Worm (Caenorhabditis elegans) whole organism, mixed stage, embryonic: Measurements from ENCODE around the gene trmt-10C.2.

ENCODE experiments used
- M03D4.4 ChIP-seq: sonication (generic microtip); optimal IDR thresholded peaks from 2 replicates; lab custom pipeline; 2017; ENCODE audit warnings: mild to moderate bottlenecking, missing genetic modification characterization, missing compliant biosample characterization
- bed-3 ChIP-seq: fragments of 200-800 bp; sonication (Bioruptor generic); optimal IDR thresholded peaks from 3 replicates; lab custom pipeline; 2018; ENCODE audit warnings: mild to moderate bottlenecking, missing genetic modification characterization, moderate library complexity, missing compliant biosample characterization
- blmp-1 ChIP-seq: fragments of 150-350 bp; optimal IDR thresholded peaks from 2 replicates; lab custom pipeline; 2014; ENCODE audit warnings: missing biosample characterization, missing genetic modification characterization
- ceh-39 ChIP-seq: fragments of 150-350 bp; optimal IDR thresholded peaks from 2 replicates; lab custom pipeline; 2014; ENCODE audit warnings: missing biosample characterization, missing genetic modification characterization
- ceh-43 ChIP-seq: fragments of 200-800 bp; sonication (Bioruptor generic); optimal IDR thresholded peaks from 2 replicates; lab custom pipeline; 2018; ENCODE audit warnings: mild to moderate bottlenecking, missing genetic modification characterization, moderate library complexity, missing compliant biosample characterization
- ceh-83 ChIP-seq: fragments of 200-800 bp; sonication (Bioruptor generic); optimal IDR thresholded peaks from 2 replicates; lab custom pipeline; 2018; ENCODE audit warnings: mild to moderate bottlenecking, missing genetic modification characterization, missing compliant biosample characterization
- ces-1 ChIP-seq: fragments of 150-350 bp; optimal IDR thresholded peaks from 2 replicates; lab custom pipeline; 2014; ENCODE audit warnings: missing biosample characterization, missing genetic modification reagents, missing genetic modification characterization
- cnd-1 ChIP-seq: fragments of 200-800 bp; sonication (Bioruptor generic); optimal IDR thresholded peaks from 2 replicates; lab custom pipeline; 2018; ENCODE audit warnings: mild to moderate bottlenecking, missing genetic modification characterization, missing compliant biosample characterization
- drap-1 ChIP-seq: fragments of 200-800 bp; sonication (Bioruptor generic); optimal IDR thresholded peaks from 3 replicates; lab custom pipeline; 2018; ENCODE audit warnings: mild to moderate bottlenecking, missing genetic modification characterization, missing compliant biosample characterization
- elt-1 ChIP-seq: sonication (generic microtip); optimal IDR thresholded peaks from 2 replicates; lab custom pipeline; 2017; ENCODE audit warnings: missing genetic modification characterization, mild to moderate bottlenecking, missing compliant biosample characterization, antibody characterized with exemption, moderate library complexity, borderline replicate concordance; ENCODE audit not compliant: insufficient read depth
- elt-3 ChIP-seq: fragments of 150-350 bp; optimal IDR thresholded peaks from 2 replicates; lab custom pipeline; 2014; ENCODE audit warnings: missing biosample characterization, missing genetic modification characterization
- flh-1 ChIP-seq: fragments of 200-800 bp; sonication (Bioruptor generic); optimal IDR thresholded peaks from 2 replicates; lab custom pipeline; 2018; ENCODE audit warnings: mild to moderate bottlenecking, missing genetic modification characterization, moderate library complexity, missing compliant biosample characterization
- ham-2 ChIP-seq: fragments of 200-800 bp; sonication (Bioruptor generic); optimal IDR thresholded peaks from 2 replicates; lab custom pipeline; 2018; ENCODE audit warnings: mild to moderate bottlenecking, missing genetic modification characterization, missing compliant biosample characterization
- hlh-1 ChIP-seq: fragments of 150-350 bp; optimal IDR thresholded peaks from 2 replicates; lab custom pipeline; 2014; ENCODE audit warnings: missing biosample characterization, missing genetic modification reagents, missing genetic modification characterization
- lin-13 ChIP-seq: fragments of 150-350 bp; optimal IDR thresholded peaks from 2 replicates; lab custom pipeline; 2014; ENCODE audit warnings: missing biosample characterization, missing genetic modification characterization
- lin-32 ChIP-seq: fragments of 200-800 bp; sonication (Bioruptor generic); optimal IDR thresholded peaks from 2 replicates; lab custom pipeline; 2018; ENCODE audit warnings: mild to moderate bottlenecking, missing genetic modification characterization, missing compliant biosample characterization
- lsy-2 ChIP-seq: fragments of 150-350 bp; optimal IDR thresholded peaks from 2 replicates; lab custom pipeline; 2014; ENCODE audit warnings: missing biosample characterization, missing genetic modification characterization
- mab-5 ChIP-seq: fragments of 150-350 bp; optimal IDR thresholded peaks from 2 replicates; lab custom pipeline; 2014; ENCODE audit warnings: missing biosample characterization, missing genetic modification characterization
- mep-1 ChIP-seq: fragments of 150-350 bp; optimal IDR thresholded peaks from 2 replicates; lab custom pipeline; 2017; ENCODE audit warnings: missing biosample characterization, missing genetic modification reagents, missing genetic modification characterization, inconsistent platforms
- mls-2 ChIP-seq: sonication (generic microtip); optimal IDR thresholded peaks from 2 replicates; lab custom pipeline; 2016; ENCODE audit warnings: mild to moderate bottlenecking, missing genetic modification characterization, moderate library complexity, missing compliant biosample characterization
- nhr-12 ChIP-seq: fragments of 150-350 bp; optimal IDR thresholded peaks from 2 replicates; lab custom pipeline; 2014; ENCODE audit warnings: missing biosample characterization, missing genetic modification characterization
- nhr-2 ChIP-seq: fragments of 150-350 bp; optimal IDR thresholded peaks from 2 replicates; lab custom pipeline; 2014; ENCODE audit warnings: missing biosample characterization, missing genetic modification characterization
- nhr-237 ChIP-seq: fragments of 150-350 bp; optimal IDR thresholded peaks from 2 replicates; lab custom pipeline; 2014; ENCODE audit warnings: missing biosample characterization, missing genetic modification characterization
- nhr-28 ChIP-seq: fragments of 150-350 bp; optimal IDR thresholded peaks from 2 replicates; lab custom pipeline; 2014; ENCODE audit warnings: missing biosample characterization, missing genetic modification characterization
- nhr-76 ChIP-seq: sonication (generic microtip); optimal IDR thresholded peaks from 2 replicates; lab custom pipeline; 2017; ENCODE audit warnings: missing biosample characterization, missing genetic modification characterization
- pha-4 ChIP-seq: fragments of 150-350 bp; optimal IDR thresholded peaks from 2 replicates; lab custom pipeline; 2018; ENCODE audit warnings: missing biosample characterization, missing genetic modification reagents, missing genetic modification characterization
- sem-2 ChIP-seq: fragments of 200-800 bp; sonication (Bioruptor generic); optimal IDR thresholded peaks from 2 replicates; lab custom pipeline; 2018; ENCODE audit warnings: mild to moderate bottlenecking, missing genetic modification characterization, missing compliant biosample characterization
- snpc-4 ChIP-seq: fragments of 150-350 bp; optimal IDR thresholded peaks from 2 replicates; lab custom pipeline; 2014; ENCODE audit warnings: missing biosample characterization, missing genetic modification characterization
- sptf-1 ChIP-seq: sonication (generic microtip); optimal IDR thresholded peaks from 2 replicates; lab custom pipeline; 2017; ENCODE audit warnings: mild to moderate bottlenecking, missing genetic modification characterization, moderate library complexity, missing compliant biosample characterization
- tbx-8 ChIP-seq: fragments of 200-800 bp; sonication (Bioruptor generic); optimal IDR thresholded peaks from 2 replicates; lab custom pipeline; 2018; ENCODE audit warnings: mild to moderate bottlenecking, missing genetic modification characterization, moderate library complexity, missing compliant biosample characterization
- unc-120 ChIP-seq: sonication (generic microtip); optimal IDR thresholded peaks from 2 replicates; lab custom pipeline; 2017; ENCODE audit warnings: missing genetic modification characterization, missing compliant biosample characterization; ENCODE audit not compliant: poor library complexity, severe bottlenecking
- unc-39 ChIP-seq: fragments of 150-350 bp; optimal IDR thresholded peaks from 2 replicates; lab custom pipeline; 2014; ENCODE audit warnings: missing biosample characterization, missing genetic modification characterization
- unc-62 ChIP-seq: fragments of 150-350 bp; optimal IDR thresholded peaks from 2 replicates; lab custom pipeline; 2014; ENCODE audit warnings: missing biosample characterization, missing genetic modification reagents, missing genetic modification characterization
- zip-8 ChIP-seq: fragments of 150-350 bp; optimal IDR thresholded peaks from 2 replicates; lab custom pipeline; 2014; ENCODE audit warnings: missing biosample characterization, missing genetic modification characterization
- ztf-11 ChIP-seq: fragments of 150-350 bp; optimal IDR thresholded peaks from 2 replicates; lab custom pipeline; 2014; ENCODE audit warnings: missing biosample characterization, missing genetic modification characterization

trmt-10C.2 gene

DNA sequence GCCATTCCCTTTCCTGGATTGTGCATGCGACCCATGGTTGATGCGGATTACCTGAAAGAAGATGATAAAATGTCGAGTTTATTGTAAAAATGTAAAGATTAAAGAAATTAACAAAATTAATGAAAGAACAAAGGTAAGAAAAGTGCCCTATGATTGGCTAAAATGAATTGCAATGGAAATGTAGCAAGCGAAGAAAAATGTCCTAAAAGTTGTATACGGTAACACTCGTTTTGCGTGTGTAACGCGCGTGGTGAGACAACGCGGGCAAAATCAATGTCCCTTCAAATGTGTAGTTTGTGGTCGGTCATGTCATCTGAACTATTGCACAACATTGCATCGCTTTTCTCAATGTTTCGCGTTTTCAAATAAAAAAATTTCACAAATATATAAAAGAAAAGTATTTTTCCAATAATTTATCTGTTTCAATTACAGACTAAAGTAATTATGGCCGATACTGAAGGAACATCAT lies 28.9 kb downstream of the trmt-10C.2 start, which contains the start of the genes rps-13 and nfx-1:
rps-13 (minus strand) TSS at position 51 of the 469 bp plus-strand sequence.
nfx-1 (plus strand) TSS at position 433 of the 469 bp plus-strand sequence.
- no peak for TF ChIP-seq unc-62 (GFP tag; lab: Kevin White, UChicago)
- TF ChIP-seq nhr-12, result no peak
- no peak for TF ChIP-seq lin-32 (GFP tag; lab: Kevin White, UChicago)
- TF ChIP-seq M03D4.4 (tag; lab: Kevin White, UChicago), result no peak
- TF ChIP-seq unc-39 (tag; lab: Kevin White, UChicago), result no peak
- TF ChIP-seq elt-3 (tag; lab: Kevin White, UChicago), result no peak
- no peak for TF ChIP-seq sem-2 (GFP tag; lab: Kevin White, UChicago)
- TF ChIP-seq ceh-39 (tag; lab: Kevin White, UChicago), result peak; percentile 30
- TF ChIP-seq lin-13 (tag; lab: Kevin White, UChicago), result peak; percentile 68
- no peak for TF ChIP-seq flh-1 (GFP tag; lab: Kevin White, UChicago)
- no peak for TF ChIP-seq tbx-8 (GFP tag; lab: Kevin White, UChicago)
- TF ChIP-seq cnd-1 (tag; lab: Kevin White, UChicago), result no peak
- no peak for TF ChIP-seq bed-3 (GFP tag; lab: Kevin White, UChicago)
- TF ChIP-seq mls-2, result peak; percentile 20
- peak; percentile 98 for TF ChIP-seq lsy-2 (tag; lab: Kevin White, UChicago)
- TF ChIP-seq ces-1 (GFP tag; lab: Kevin White, UChicago), result no peak
- TF ChIP-seq nhr-76 (tag; lab: Kevin White, UChicago), result no peak
- no peak for TF ChIP-seq ztf-11 (tag; lab: Kevin White, UChicago)
- no peak for TF ChIP-seq snpc-4 (tag; lab: Kevin White, UChicago)
- TF ChIP-seq ham-2 (GFP tag; lab: Kevin White, UChicago), result peak; percentile 34
- TF ChIP-seq nhr-2 (tag; lab: Kevin White, UChicago), result peak; percentile 56
- peak; percentile 59 for TF ChIP-seq nhr-237 (tag; lab: Kevin White, UChicago)
- TF ChIP-seq mab-5, result no peak
- no peak for TF ChIP-seq elt-1
- TF ChIP-seq ceh-83 (GFP tag; lab: Kevin White, UChicago), result no peak
- TF ChIP-seq zip-8 (tag; lab: Kevin White, UChicago), result no peak
- TF ChIP-seq ceh-43 (GFP tag; lab: Kevin White, UChicago), result no peak
- peak; percentile 93 for TF ChIP-seq mep-1 (tag; lab: Kevin White, UChicago)
- no peak for TF ChIP-seq blmp-1 (tag; lab: Kevin White, UChicago)
- TF ChIP-seq unc-120 (tag; lab: Kevin White, UChicago), result peak; percentile 72
- no peak for TF ChIP-seq sptf-1
- no peak for TF ChIP-seq nhr-28 (tag; lab: Kevin White, UChicago)
- TF ChIP-seq hlh-1, result peak; percentile 65
- TF ChIP-seq pha-4 (tag; lab: Kevin White, UChicago), result peak; percentile 88
- peak; percentile 2 for TF ChIP-seq drap-1 (GFP tag; lab: Kevin White, UChicago)

- TF ChIP-seq mls-2 (no peak), unc-120 (tag; lab: Kevin White, UChicago) (peak; percentile 40), lsy-2 (tag; lab: Kevin White, UChicago) (peak; percentile 37), sptf-1 (peak; percentile 28)
These were observed 33.0 kb downstream of the trmt-10C.2 start, which contains the start of gene C16A3.6 for ce11 chrIII:6379129-6379528. TSS of gene C16A3.6 (plus strand) at chrIII:6379212.

DNA sequence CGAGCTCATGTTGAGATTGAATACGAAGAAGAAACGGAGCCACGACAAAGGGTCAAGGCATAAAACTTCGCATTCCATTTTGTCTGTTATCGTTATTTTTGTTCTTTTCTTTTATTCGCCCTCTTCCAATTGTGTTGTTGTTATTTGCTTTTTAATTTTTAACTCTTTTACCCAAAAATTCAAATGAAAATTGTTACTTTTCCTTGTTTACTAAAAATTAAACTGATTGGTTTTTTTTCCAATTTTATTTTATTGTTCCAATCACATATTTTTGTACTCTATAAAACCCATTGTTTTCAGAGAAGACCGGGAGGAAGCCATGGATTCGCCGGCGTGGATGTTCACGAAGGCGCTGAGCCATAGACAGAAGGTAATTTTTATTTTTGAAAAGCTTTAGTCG lies 34.4 kb downstream of the trmt-10C.2 start, which contains the start of gene C16A3.5:
C16A3.5 (plus strand) TSS at position 301 of the 400 bp plus-strand sequence.
- no peak for TF ChIP-seq unc-39 (tag; lab: Kevin White, UChicago)
- no peak for TF ChIP-seq ceh-83 (GFP tag; lab: Kevin White, UChicago)
- TF ChIP-seq unc-120 (tag; lab: Kevin White, UChicago), result no peak
- no peak for TF ChIP-seq pha-4 (tag; lab: Kevin White, UChicago)
- no peak for TF ChIP-seq cnd-1 (tag; lab: Kevin White, UChicago)
- no peak for TF ChIP-seq nhr-28 (tag; lab: Kevin White, UChicago)
- no peak for TF ChIP-seq ham-2 (GFP tag; lab: Kevin White, UChicago)
- TF ChIP-seq blmp-1 (tag; lab: Kevin White, UChicago), result no peak
- TF ChIP-seq ceh-43 (GFP tag; lab: Kevin White, UChicago), result no peak
- no peak for TF ChIP-seq M03D4.4 (tag; lab: Kevin White, UChicago)
- TF ChIP-seq drap-1 (GFP tag; lab: Kevin White, UChicago), result no peak
- no peak for TF ChIP-seq nhr-76 (tag; lab: Kevin White, UChicago)
- no peak for TF ChIP-seq ceh-39 (tag; lab: Kevin White, UChicago)
- no peak for TF ChIP-seq hlh-1
